Fruit fly (Drosophila melanogaster) whole organism, pupa: ENCODE results near the gene smg.

ENCODE experiments used
- CG8301 ChIP-seq: fragments of 200-800 bp; sonication (Bioruptor generic); optimal IDR thresholded peaks from 2 replicates; lab custom pipeline; 2018; ENCODE audit warnings: missing biosample characterization, mild to moderate bottlenecking, missing genetic modification characterization
- Ets98B ChIP-seq: fragments of 200-800 bp; sonication (Bioruptor generic); IDR thresholded peaks from 2 replicates; pipeline ENCODE4 v1.3.6; 2022; ENCODE audit warnings: missing biosample characterization, missing genetic modification characterization
- rn ChIP-seq: fragments of 200-800 bp; sonication (Bioruptor generic); IDR thresholded peaks from 2 replicates; pipeline ENCODE4 v1.3.6; 2022; ENCODE audit warnings: missing biosample characterization, missing genetic modification characterization

DNA sequence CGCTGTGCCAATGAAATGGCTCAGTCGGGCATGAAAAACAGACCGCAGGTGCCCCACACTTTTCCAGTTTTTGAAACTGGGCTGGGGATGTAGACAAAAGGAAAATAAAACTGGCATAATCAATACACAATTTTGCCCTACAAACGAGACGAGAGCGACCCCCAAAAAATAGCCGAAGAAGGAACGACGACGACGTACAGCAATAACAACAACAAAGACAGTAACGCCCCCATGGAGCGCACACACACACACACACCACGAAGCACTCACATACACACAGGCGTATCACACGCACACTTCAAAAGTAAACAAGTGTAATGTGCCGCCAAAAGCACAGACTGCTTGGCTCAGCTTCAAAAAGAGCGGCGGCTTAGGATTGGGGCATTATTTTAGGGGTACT is 46.3 kb downstream of the smg start:
- no peak for TF ChIP-seq rn (GFP tag; lab: Robert Waterston, UW)
- no peak for TF ChIP-seq Ets98B
- TF ChIP-seq CG8301, result no peak
